Fruit fly (Drosophila melanogaster) S2 (cell line): ENCODE measurements around the gene ida.

ENCODE experiments used
- CG8478 ChIP-seq: fragments of >200 bp; optimal IDR thresholded peaks from 2 replicates; lab custom pipeline; 2018
- CTCF ChIP-seq, 2 experiments: fragments of >200 bp; optimal IDR thresholded peaks; 2 replicates each; lab custom pipeline; 2018

- TF ChIP-seq CTCF (optimal IDR thresholded peaks at IDR 0.05; lab: Kevin White, UChicago) (no peak), CG8478 (lab: Kevin White, UChicago) (no peak)
These were observed 26.6 kb downstream of the ida start for dm6 chr3L:3931778-3932177.
